Worm (Caenorhabditis elegans): Measurements from ENCODE around the gene mltn-5.

mltn-5 gene

DNA sequence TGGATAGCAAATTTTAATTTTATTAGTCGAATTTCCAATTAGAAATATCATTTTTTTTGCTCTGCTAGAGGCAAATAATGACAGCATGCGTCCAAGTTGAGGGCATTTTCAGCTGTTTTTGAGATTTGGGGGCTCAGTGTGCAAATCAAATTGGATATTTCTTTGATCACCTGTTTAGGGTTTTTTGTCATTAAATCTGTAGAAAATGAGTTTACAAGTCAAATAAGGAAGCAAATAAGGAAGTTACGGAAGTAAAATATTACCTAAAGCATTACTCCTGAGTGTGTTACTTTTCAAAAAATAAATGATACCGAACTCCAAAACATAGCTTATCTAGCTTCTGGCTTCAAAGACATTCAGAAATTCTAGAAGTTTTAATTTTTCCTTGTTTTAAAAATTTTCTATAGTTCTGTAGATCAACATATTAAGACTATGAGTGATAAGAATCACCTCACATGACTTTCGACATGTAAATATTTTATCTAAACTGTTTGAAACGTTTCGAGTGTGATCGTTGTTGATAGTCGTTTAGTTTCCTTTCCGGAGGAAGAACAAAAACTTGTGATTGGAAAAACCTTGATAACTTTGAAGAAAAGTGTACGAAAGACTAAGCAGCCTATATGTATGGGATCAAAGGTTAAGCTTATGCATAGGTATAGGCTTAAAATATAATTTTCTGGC is 55.0 kb downstream of the mltn-5 start, which contains the start of gene sre-48:
sre-48 (minus strand) TSS at position 51 of the 681 bp plus-strand sequence.
- TF ChIP-seq ceh-82 (tag; optimal IDR thresholded peaks at IDR 0.05) (no peak), ztf-4 (tag; optimal IDR thresholded peaks at IDR 0.05) (no peak), nhr-11 (tag; optimal IDR thresholded peaks at IDR 0.05) (no peak), snpc-4 (tag; optimal IDR thresholded peaks at IDR 0.05) (no peak), mml-1 (tag; optimal IDR thresholded peaks at IDR 0.05) (no peak), nhr-76 (tag; optimal IDR thresholded peaks at IDR 0.05) (no peak), elt-1 (tag; optimal IDR thresholded peaks at IDR 0.05) (no peak), unc-39 (tag; optimal IDR thresholded peaks at IDR 0.05) (no peak), pqm-1 (tag; optimal IDR thresholded peaks at IDR 0.05) (peak; percentile 73), daf-12 (tag; optimal IDR thresholded peaks at IDR 0.05) (no peak), nhr-23 (tag; optimal IDR thresholded peaks at IDR 0.05) (no peak), lin-15B (tag; optimal IDR thresholded peaks at IDR 0.05) (no peak), ama-1 (optimal IDR thresholded peaks at IDR 0.05) (no peak), egl-5 (tag; optimal IDR thresholded peaks at IDR 0.05) (no peak), unc-62 (GFP tag; optimal IDR thresholded peaks at IDR 0.05) (no peak), sea-2 (GFP tag; optimal IDR thresholded peaks at IDR 0.05) (no peak), nfya-1 (tag; optimal IDR thresholded peaks at IDR 0.05; ENCODE audit: insufficient read depth) (no peak), ZK546.5 (tag; optimal IDR thresholded peaks at IDR 0.05) (no peak), pha-4 (tag; optimal IDR thresholded peaks at IDR 0.05) (peak; percentile 47), mdl-1 (tag; optimal IDR thresholded peaks at IDR 0.05) (no peak), fos-1 (tag; optimal IDR thresholded peaks at IDR 0.05) (no peak), elt-2 (tag; optimal IDR thresholded peaks at IDR 0.05) (peak; percentile 92), jun-1 (tag; optimal IDR thresholded peaks at IDR 0.05) (peak; percentile 85), nhr-25 (tag; optimal IDR thresholded peaks at IDR 0.05) (no peak), elt-3 (tag; optimal IDR thresholded peaks at IDR 0.05) (no peak), skn-1 (tag; optimal IDR thresholded peaks at IDR 0.05) (no peak), zag-1 (tag; optimal IDR thresholded peaks at IDR 0.05) (no peak)
